Fruit fly (Drosophila melanogaster) whole organism, pupa: ENCODE measurements around the gene rudhira.
A peak's percentile ranks its signal among the peaks of the same experiment; 100 is the strongest.

Experiments
- CG10348 ChIP-seq: fragments of 200-800 bp; sonication (Bioruptor generic); IDR thresholded peaks from 2 replicates; pipeline ENCODE4 v1.3.6; 2022; ENCODE audit warnings: missing biosample characterization, missing genetic modification characterization
- CG12605 ChIP-seq: fragments of 200-800 bp; sonication (Bioruptor generic); IDR thresholded peaks from 2 replicates; pipeline ENCODE4 v1.3.6; 2022; ENCODE audit warnings: missing biosample characterization, missing genetic modification characterization
- CG13204 ChIP-seq: fragments of 200-800 bp; sonication (Bioruptor generic); optimal IDR thresholded peaks from 2 replicates; lab custom pipeline; 2018; ENCODE audit warnings: missing biosample characterization, mild to moderate bottlenecking, missing genetic modification characterization, moderate library complexity
- CG14655 ChIP-seq: fragments of 200-800 bp; sonication (Bioruptor generic); optimal IDR thresholded peaks from 3 replicates; lab custom pipeline; 2017; ENCODE audit warnings: mild to moderate bottlenecking, missing biosample characterization, missing genetic modification reagents, missing genetic modification characterization
- CG15710 ChIP-seq: fragments of 200-800 bp; sonication (Bioruptor generic); optimal IDR thresholded peaks from 2 replicates; lab custom pipeline; 2018; ENCODE audit warnings: missing biosample characterization, mild to moderate bottlenecking, missing genetic modification characterization, moderate library complexity
- CG17806 ChIP-seq: fragments of 200-800 bp; sonication (Bioruptor generic); optimal IDR thresholded peaks from 2 replicates; lab custom pipeline; 2018; ENCODE audit warnings: missing biosample characterization, mild to moderate bottlenecking, missing genetic modification characterization, moderate library complexity
- CG32121 ChIP-seq: fragments of 200-800 bp; sonication (Bioruptor generic); IDR thresholded peaks from 2 replicates; pipeline ENCODE4 v1.3.6; 2022; ENCODE audit warnings: missing biosample characterization, missing genetic modification characterization
- CG34367 ChIP-seq: fragments of 200-800 bp; sonication (Bioruptor generic); optimal IDR thresholded peaks from 2 replicates; lab custom pipeline; 2018; ENCODE audit warnings: missing biosample characterization, mild to moderate bottlenecking, missing genetic modification characterization
- CG4496 ChIP-seq: fragments of 200-800 bp; sonication (Bioruptor generic); IDR thresholded peaks from 3 replicates; pipeline ENCODE4 v1.3.6; 2022; ENCODE audit warnings: missing biosample characterization, missing genetic modification characterization
- CG8159 ChIP-seq: fragments of 200-800 bp; sonication (Bioruptor generic); optimal IDR thresholded peaks from 3 replicates; lab custom pipeline; 2018; ENCODE audit warnings: missing biosample characterization, mild to moderate bottlenecking, missing genetic modification characterization, moderate library complexity
- CG8301 ChIP-seq: fragments of 200-800 bp; sonication (Bioruptor generic); optimal IDR thresholded peaks from 2 replicates; lab custom pipeline; 2018; ENCODE audit warnings: missing biosample characterization, mild to moderate bottlenecking, missing genetic modification characterization
- CG9948 ChIP-seq: fragments of 200-800 bp; sonication (Bioruptor generic); optimal IDR thresholded peaks from 2 replicates; lab custom pipeline; 2018; ENCODE audit warnings: missing biosample characterization, mild to moderate bottlenecking, missing genetic modification characterization, moderate library complexity
- D1 ChIP-seq: fragments of 200-800 bp; sonication (Bioruptor generic); optimal IDR thresholded peaks from 2 replicates; lab custom pipeline; 2018; ENCODE audit warnings: missing biosample characterization, mild to moderate bottlenecking, missing genetic modification characterization, moderate library complexity
- EcR ChIP-seq: fragments of 200-800 bp; sonication (Bioruptor generic); optimal IDR thresholded peaks from 3 replicates; lab custom pipeline; 2019; ENCODE audit warnings: missing biosample characterization, missing genetic modification characterization, mild to moderate bottlenecking, moderate library complexity, missing genetic modification reagents
- Ets98B ChIP-seq: fragments of 200-800 bp; sonication (Bioruptor generic); IDR thresholded peaks from 2 replicates; pipeline ENCODE4 v1.3.6; 2022; ENCODE audit warnings: missing biosample characterization, missing genetic modification characterization
- Pif1A ChIP-seq: fragments of 200-800 bp; sonication (Bioruptor generic); optimal IDR thresholded peaks from 3 replicates; lab custom pipeline; 2016; ENCODE audit warnings: missing biosample characterization, missing genetic modification characterization
- Pif1B ChIP-seq: fragments of 200-800 bp; sonication (Bioruptor generic); optimal IDR thresholded peaks from 3 replicates; lab custom pipeline; 2016; ENCODE audit warnings: missing biosample characterization, missing genetic modification characterization
- Snoo ChIP-seq: fragments of 200-800 bp; sonication (Bioruptor generic); optimal IDR thresholded peaks from 3 replicates; lab custom pipeline; 2017; ENCODE audit warnings: missing biosample characterization, mild to moderate bottlenecking, missing genetic modification characterization, inconsistent platforms
- fd96Ca ChIP-seq: fragments of 200-800 bp; sonication (Bioruptor generic); IDR thresholded peaks from 3 replicates; pipeline ENCODE4 v1.3.6; 2022; ENCODE audit warnings: missing biosample characterization, missing genetic modification characterization
- gl ChIP-seq: fragments of 200-800 bp; sonication (Bioruptor generic); optimal IDR thresholded peaks from 2 replicates; lab custom pipeline; 2018; ENCODE audit warnings: missing biosample characterization, mild to moderate bottlenecking, missing genetic modification characterization
- rn ChIP-seq: fragments of 200-800 bp; sonication (Bioruptor generic); IDR thresholded peaks from 2 replicates; pipeline ENCODE4 v1.3.6; 2022; ENCODE audit warnings: missing biosample characterization, missing genetic modification characterization

rudhira gene

DNA sequence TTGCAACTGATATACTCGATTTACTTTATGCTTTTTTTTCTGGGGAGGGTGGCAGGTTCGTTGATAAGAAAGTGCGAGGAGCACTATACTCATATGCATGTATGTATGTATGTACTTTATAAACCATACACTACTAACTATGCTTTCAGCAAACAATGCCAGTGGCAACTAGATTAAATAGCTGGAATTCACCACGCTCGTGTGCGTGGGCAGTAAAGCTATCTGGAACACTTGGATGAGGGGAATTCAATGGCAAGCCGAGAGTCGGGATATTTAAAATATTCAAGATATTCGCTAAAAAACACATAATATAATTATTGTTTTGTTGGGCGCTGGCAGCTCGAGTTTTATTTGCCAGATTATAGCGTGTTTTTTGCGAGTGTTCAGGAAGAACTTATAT lies 40.2 kb downstream of the rudhira start:
- TF ChIP-seq EcR (no peak), CG12605 (GFP tag; lab: Robert Waterston, UW) (0 out of 2 replicates have a peak, but pooled peaks have one; percentile 24), CG8301 (tag; lab: Kevin White, UChicago) (peak; percentile 10)
- TF ChIP-seq, all 21 proteins: peak for 2

DNA sequence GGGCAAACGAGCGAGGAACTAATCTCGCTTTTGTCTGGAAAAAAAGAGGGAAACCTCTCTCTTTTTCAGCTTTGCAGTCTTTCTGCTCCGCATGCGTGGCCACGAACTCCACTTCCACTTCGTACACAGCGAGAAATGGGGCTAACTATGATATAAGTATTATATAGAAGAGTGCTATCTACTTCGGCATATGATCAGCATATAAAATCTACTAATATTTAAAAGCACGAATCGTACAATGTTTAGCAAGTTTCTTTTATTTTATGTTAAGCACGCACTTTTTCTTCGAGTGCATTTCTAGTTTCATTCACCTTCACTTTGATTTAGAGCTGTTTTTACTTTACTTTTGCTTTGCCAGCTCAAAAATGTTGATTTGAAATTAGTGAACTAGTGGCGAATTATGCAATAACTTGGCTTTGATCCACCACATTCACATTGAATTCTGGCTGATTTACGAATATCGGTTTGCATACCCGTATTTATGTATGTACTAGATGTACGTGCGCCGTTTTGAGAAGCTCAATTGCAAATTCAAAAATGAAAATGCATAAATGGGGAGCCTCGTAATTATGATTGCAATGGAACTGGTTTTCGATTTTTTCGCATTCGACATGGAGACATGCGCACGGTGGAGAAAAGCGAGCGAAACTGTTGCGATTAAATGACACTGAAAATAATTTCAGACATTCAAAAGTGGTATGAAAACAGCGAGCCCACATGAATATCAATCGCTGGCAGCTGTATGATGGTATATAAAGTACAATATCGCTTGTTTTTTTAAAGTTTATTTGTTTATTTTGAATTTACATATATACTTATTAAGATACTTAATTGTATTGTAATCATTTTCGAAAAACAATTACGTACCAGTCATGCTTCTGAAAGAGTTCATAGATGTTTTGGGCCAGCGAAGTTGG lies 41.1 kb downstream of the rudhira start:
- peak; percentile 94 for TF ChIP-seq Pif1A (GFP tag; lab: Kevin White, UChicago)
- peak; percentile 92 for TF ChIP-seq CG14655 (GFP tag; lab: Kevin White, UChicago)
- TF ChIP-seq CG10348 (GFP tag; lab: Robert Waterston, UW): peak; percentile 86
- TF ChIP-seq Snoo (tag; lab: Kevin White, UChicago): peak; percentile 84
- peak; percentile 91 for TF ChIP-seq CG8159 (tag; lab: Kevin White, UChicago)
- TF ChIP-seq CG32121 (GFP tag; lab: Robert Waterston, UW): peak; percentile 96
- peak; percentile 98 for TF ChIP-seq CG4496
- peak; percentile 90 for TF ChIP-seq CG34367 (tag; lab: Kevin White, UChicago)
- TF ChIP-seq CG12605 (GFP tag; lab: Robert Waterston, UW): peak; percentile 97
- TF ChIP-seq CG9948: peak; percentile 89
- TF ChIP-seq rn (GFP tag; lab: Robert Waterston, UW): peak; percentile 91
- TF ChIP-seq Pif1B (GFP tag; lab: Kevin White, UChicago): peak; percentile 93
- TF ChIP-seq CG17806: peak; percentile 92
- peak; percentile 91 for TF ChIP-seq CG15710 (tag; lab: Kevin White, UChicago)
- peak; percentile 90 for TF ChIP-seq CG8301 (tag; lab: Kevin White, UChicago)
- peak; percentile 60 for TF ChIP-seq D1 (tag; lab: Kevin White, UChicago)
- peak; percentile 81 for TF ChIP-seq gl (tag; lab: Kevin White, UChicago)
- TF ChIP-seq EcR: peak; percentile 89
- TF ChIP-seq fd96Ca: peak; percentile 94
- peak; percentile 97 for TF ChIP-seq Ets98B (GFP tag; lab: Robert Waterston, UW)
- peak; percentile 86 for TF ChIP-seq CG13204 (GFP tag; lab: Kevin White, UChicago)

DNA sequence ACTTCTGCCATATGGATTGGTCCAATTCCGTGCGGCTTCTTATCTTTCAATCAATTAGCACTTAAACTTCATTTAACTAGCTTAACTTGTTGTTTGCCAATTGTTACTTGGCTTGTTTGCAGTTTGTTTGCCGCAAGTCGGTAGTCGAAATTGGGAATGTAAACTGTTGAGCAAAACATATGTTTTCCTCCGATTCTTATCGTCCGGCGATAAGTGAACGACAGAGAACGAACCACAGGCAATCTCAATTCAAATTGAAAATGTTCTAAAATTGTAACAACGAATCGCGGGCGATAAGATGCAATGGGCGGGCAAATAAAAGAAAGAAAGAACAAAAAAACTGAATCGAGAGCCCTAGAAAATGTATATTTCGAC lies 41.7 kb downstream of the rudhira start:
- no peak for TF ChIP-seq CG14655 (GFP tag; lab: Kevin White, UChicago)
- no peak for TF ChIP-seq Snoo (tag; lab: Kevin White, UChicago)
- no peak for TF ChIP-seq rn (GFP tag; lab: Robert Waterston, UW)
- no peak for TF ChIP-seq Ets98B (GFP tag; lab: Robert Waterston, UW)
- TF ChIP-seq EcR: no peak
- TF ChIP-seq CG8301 (tag; lab: Kevin White, UChicago): no peak
- TF ChIP-seq Pif1A (GFP tag; lab: Kevin White, UChicago): no peak
- no peak for TF ChIP-seq gl (tag; lab: Kevin White, UChicago)
- TF ChIP-seq D1 (tag; lab: Kevin White, UChicago): no peak
- no peak for TF ChIP-seq CG8159 (tag; lab: Kevin White, UChicago)
- TF ChIP-seq CG12605 (GFP tag; lab: Robert Waterston, UW): no peak
- TF ChIP-seq CG34367 (tag; lab: Kevin White, UChicago): no peak
- TF ChIP-seq CG9948: no peak
- no peak for TF ChIP-seq CG10348 (GFP tag; lab: Robert Waterston, UW)
- no peak for TF ChIP-seq Pif1B (GFP tag; lab: Kevin White, UChicago)
- no peak for TF ChIP-seq CG13204 (GFP tag; lab: Kevin White, UChicago)
- no peak for TF ChIP-seq CG17806
- no peak for TF ChIP-seq CG32121 (GFP tag; lab: Robert Waterston, UW)

DNA sequence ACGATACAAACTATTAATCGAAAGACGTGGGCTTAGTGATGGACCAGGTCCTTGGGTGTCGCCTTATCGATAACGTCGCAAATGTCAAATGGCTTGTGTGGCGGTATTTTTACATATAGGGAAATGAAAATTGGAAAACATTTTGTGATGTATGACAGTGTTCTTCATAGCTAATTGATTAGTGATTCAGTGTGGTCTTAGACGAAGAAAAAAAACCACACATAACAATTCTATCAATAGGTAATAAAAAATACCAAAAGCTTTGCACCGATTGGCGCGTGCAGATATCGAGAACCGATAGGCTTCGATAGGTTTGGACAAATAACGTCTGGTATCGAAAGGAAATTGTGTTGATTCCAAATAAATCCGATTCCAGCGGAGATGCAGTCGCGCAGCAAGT lies 52.2 kb downstream of the rudhira start, which contains the start of the genes Nrd1 and CG1847:
TSS of gene Nrd1 (minus strand) at position 28 of the 400 bp plus-strand sequence.
TSS of gene CG1847 (plus strand) at position 305 of the 400 bp plus-strand sequence.
- no peak for TF ChIP-seq EcR
- no peak for TF ChIP-seq CG4496
- TF ChIP-seq rn (GFP tag; lab: Robert Waterston, UW): no peak

DNA sequence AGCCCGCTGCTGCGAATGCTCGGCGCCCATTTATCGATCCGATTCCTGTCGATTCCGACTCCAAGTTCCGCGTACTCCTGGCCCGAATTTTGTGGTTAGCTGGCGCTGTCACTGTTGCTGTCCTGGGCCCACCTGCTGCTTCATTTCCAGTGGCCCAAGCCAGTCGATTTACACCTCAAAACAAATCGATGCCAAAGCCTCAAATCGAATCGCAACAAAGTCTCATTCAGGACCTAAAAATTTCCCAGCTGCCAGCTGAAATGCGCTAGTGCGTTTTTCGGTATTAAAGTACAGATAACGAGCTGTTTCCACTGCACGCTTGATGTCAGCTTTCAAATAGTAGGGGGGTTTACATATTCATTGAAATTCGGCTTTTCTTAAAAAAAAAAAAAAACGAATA lies 55.8 kb downstream of the rudhira start, which contains the start of gene BORCS5:
TSS of gene BORCS5 (minus strand) at position 263 of the 400 bp plus-strand sequence.
- TF ChIP-seq EcR (no peak), Pif1B (GFP tag; lab: Kevin White, UChicago) (no peak), gl (tag; lab: Kevin White, UChicago) (no peak), fd96Ca (no peak), CG9948 (no peak), D1 (tag; lab: Kevin White, UChicago) (no peak), CG13204 (GFP tag; lab: Kevin White, UChicago) (no peak), CG17806 (no peak), CG15710 (tag; lab: Kevin White, UChicago) (no peak), Ets98B (GFP tag; lab: Robert Waterston, UW) (no peak), Pif1A (GFP tag; lab: Kevin White, UChicago) (no peak), CG34367 (tag; lab: Kevin White, UChicago) (no peak), CG10348 (GFP tag; lab: Robert Waterston, UW) (no peak), CG12605 (GFP tag; lab: Robert Waterston, UW) (no peak), CG8159 (tag; lab: Kevin White, UChicago) (no peak), CG4496 (no peak), CG8301 (tag; lab: Kevin White, UChicago) (no peak), CG14655 (GFP tag; lab: Kevin White, UChicago) (no peak), Snoo (tag; lab: Kevin White, UChicago) (no peak), CG32121 (GFP tag; lab: Robert Waterston, UW) (no peak)
- TF ChIP-seq, all 21 proteins: peak for 0
